Fruit fly (Drosophila melanogaster) whole organism, embryonic: Measurements from ENCODE around the gene dysc.
A peak's percentile ranks its signal among the peaks of the same experiment; 100 is the strongest.

Experiments
- Asciz ChIP-seq: fragments of 200-800 bp; sonication (Bioruptor generic); optimal IDR thresholded peaks from 2 replicates; lab custom pipeline; 2017; ENCODE audit warnings: missing biosample characterization, mild to moderate bottlenecking, missing genetic modification characterization, missing genetic modification reagents
- Atf-2 ChIP-seq: fragments of 200-800 bp; sonication (Bioruptor generic); optimal IDR thresholded peaks from 2 replicates; lab custom pipeline; 2016; ENCODE audit warnings: missing biosample characterization, missing genetic modification characterization
- CG11093 ChIP-seq: fragments of 200-800 bp; sonication (Bioruptor generic); IDR thresholded peaks from 3 replicates; pipeline ENCODE4 v1.3.6; 2022; ENCODE audit warnings: missing biosample characterization, missing genetic modification characterization
- CG11695 ChIP-seq: fragments of 200-800 bp; sonication (Bioruptor generic); IDR thresholded peaks from 3 replicates; pipeline ENCODE4 v1.3.6; 2022; ENCODE audit warnings: missing biosample characterization, missing genetic modification characterization
- CG11696 ChIP-seq: fragments of 200-800 bp; sonication (Bioruptor generic); IDR thresholded peaks from 2 replicates; pipeline ENCODE4 v1.3.6; 2022; ENCODE audit warnings: missing biosample characterization, missing genetic modification characterization
- CG12071 ChIP-seq: fragments of 200-800 bp; sonication (Bioruptor generic); optimal IDR thresholded peaks from 3 replicates; lab custom pipeline; 2018; ENCODE audit warnings: missing biosample characterization, mild to moderate bottlenecking, missing genetic modification characterization
- CG12236 ChIP-seq: fragments of 200-800 bp; sonication (Bioruptor generic); optimal IDR thresholded peaks from 2 replicates; lab custom pipeline; 2016; ENCODE audit warnings: missing biosample characterization, missing genetic modification characterization
- CG12391 ChIP-seq: fragments of 200-800 bp; sonication (Bioruptor generic); optimal IDR thresholded peaks from 3 replicates; lab custom pipeline; 2018; ENCODE audit warnings: missing biosample characterization, mild to moderate bottlenecking, missing genetic modification characterization, moderate library complexity
- CG12942 ChIP-seq: fragments of 200-800 bp; sonication (Bioruptor generic); optimal IDR thresholded peaks from 3 replicates; lab custom pipeline; 2016; ENCODE audit warnings: missing biosample characterization, missing genetic modification characterization
- CG13775 ChIP-seq: fragments of 200-800 bp; sonication (Bioruptor generic); optimal IDR thresholded peaks from 3 replicates; lab custom pipeline; 2017; ENCODE audit warnings: missing biosample characterization, mild to moderate bottlenecking, missing genetic modification characterization
- CG15479 ChIP-seq: fragments of 200-800 bp; sonication (Bioruptor generic); optimal IDR thresholded peaks from 3 replicates; lab custom pipeline; 2019; ENCODE audit warnings: missing biosample characterization, mild to moderate bottlenecking, missing genetic modification characterization, moderate library complexity
- CG15601 ChIP-seq: fragments of 200-800 bp; sonication (Bioruptor generic); optimal IDR thresholded peaks from 3 replicates; lab custom pipeline; 2019; ENCODE audit warnings: missing biosample characterization, mild to moderate bottlenecking, missing genetic modification characterization, moderate library complexity
- CG15696 ChIP-seq: fragments of 200-800 bp; sonication (Bioruptor generic); optimal IDR thresholded peaks from 2 replicates; lab custom pipeline; 2019; ENCODE audit warnings: missing biosample characterization, mild to moderate bottlenecking, missing genetic modification characterization, moderate library complexity
- CG16779 ChIP-seq: fragments of 200-800 bp; sonication (Bioruptor generic); IDR thresholded peaks from 2 replicates; pipeline ENCODE4 v1.3.6; 2022; ENCODE audit warnings: missing biosample characterization, missing genetic modification characterization
- CG17186 ChIP-seq: fragments of 200-800 bp; sonication (Bioruptor generic); optimal IDR thresholded peaks from 3 replicates; lab custom pipeline; 2017; ENCODE audit warnings: missing biosample characterization, missing genetic modification reagents, missing genetic modification characterization
- CG17912 ChIP-seq: fragments of 200-800 bp; sonication (Bioruptor generic); optimal IDR thresholded peaks from 2 replicates; lab custom pipeline; 2018; ENCODE audit warnings: missing biosample characterization, mild to moderate bottlenecking, missing genetic modification characterization
- CG18619 ChIP-seq: fragments of 200-800 bp; sonication (Bioruptor generic); optimal IDR thresholded peaks from 3 replicates; lab custom pipeline; 2017; ENCODE audit warnings: missing biosample characterization, mild to moderate bottlenecking, missing genetic modification characterization
- CG2875 ChIP-seq: fragments of 200-800 bp; sonication (Bioruptor generic); optimal IDR thresholded peaks from 2 replicates; lab custom pipeline; 2017; ENCODE audit warnings: missing biosample characterization, mild to moderate bottlenecking, missing genetic modification characterization, missing genetic modification reagents
- CG4360 ChIP-seq: fragments of 200-800 bp; sonication (Bioruptor generic); IDR thresholded peaks from 2 replicates; pipeline ENCODE4 v1.3.6; 2022; ENCODE audit warnings: missing biosample characterization, missing genetic modification characterization
- CG6765 ChIP-seq: fragments of 200-800 bp; sonication (Bioruptor generic); optimal IDR thresholded peaks from 3 replicates; lab custom pipeline; 2017; ENCODE audit warnings: missing biosample characterization, mild to moderate bottlenecking, missing genetic modification characterization
- CG6854 ChIP-seq: fragments of 200-800 bp; sonication (Bioruptor generic); optimal IDR thresholded peaks from 3 replicates; lab custom pipeline; 2017; ENCODE audit warnings: missing biosample characterization, mild to moderate bottlenecking, missing genetic modification characterization
- CG7839 ChIP-seq: fragments of 200-800 bp; sonication (Bioruptor generic); optimal IDR thresholded peaks from 3 replicates; lab custom pipeline; 2018; ENCODE audit warnings: missing biosample characterization, mild to moderate bottlenecking, missing genetic modification characterization, moderate library complexity
- CG7987 ChIP-seq: fragments of 200-800 bp; sonication (Bioruptor generic); optimal IDR thresholded peaks from 2 replicates; lab custom pipeline; 2018; ENCODE audit warnings: missing biosample characterization, mild to moderate bottlenecking, missing genetic modification characterization, moderate library complexity
- CG8359 ChIP-seq: fragments of 200-800 bp; sonication (Bioruptor generic); optimal IDR thresholded peaks from 2 replicates; lab custom pipeline; 2017; ENCODE audit warnings: missing biosample characterization, mild to moderate bottlenecking, missing genetic modification characterization, borderline replicate concordance
- CG9932 ChIP-seq: fragments of 200-800 bp; sonication (Bioruptor generic); IDR thresholded peaks from 2 replicates; pipeline ENCODE4 v1.3.6; 2022; ENCODE audit warnings: missing biosample characterization, missing genetic modification characterization
- CTCF ChIP-seq: fragments of 200-800 bp; sonication (Bioruptor generic); optimal IDR thresholded peaks from 2 replicates; lab custom pipeline; 2017; ENCODE audit warnings: missing biosample characterization, mild to moderate bottlenecking, missing genetic modification characterization, moderate library complexity
- Dip2 ChIP-seq: fragments of 200-800 bp; sonication (Bioruptor generic); IDR thresholded peaks from 2 replicates; pipeline ENCODE4 v1.3.6; 2022; ENCODE audit warnings: missing biosample characterization, missing genetic modification characterization
- Drgx ChIP-seq: fragments of 200-800 bp; sonication (Bioruptor generic); IDR thresholded peaks from 2 replicates; pipeline ENCODE4 v1.3.6; 2022; ENCODE audit warnings: missing biosample characterization, missing genetic modification characterization
- HmgZ ChIP-seq: fragments of 200-800 bp; sonication (Bioruptor generic); optimal IDR thresholded peaks from 2 replicates; lab custom pipeline; 2018; ENCODE audit warnings: missing biosample characterization, mild to moderate bottlenecking, missing genetic modification characterization
- Hr39 ChIP-seq: fragments of >200 bp; optimal IDR thresholded peaks from 2 replicates; lab custom pipeline; 2017
- NfI ChIP-seq: fragments of 200-800 bp; sonication (Bioruptor generic); optimal IDR thresholded peaks from 3 replicates; lab custom pipeline; 2018; ENCODE audit warnings: missing biosample characterization, mild to moderate bottlenecking, missing genetic modification characterization, moderate library complexity
- Sin3A ChIP-seq: fragments of >200 bp; optimal IDR thresholded peaks from 2 replicates; lab custom pipeline; 2018
- Taf1 ChIP-seq: fragments of 200-800 bp; sonication (Bioruptor generic); IDR thresholded peaks from 2 replicates; pipeline ENCODE4 v1.3.6; 2022; ENCODE audit warnings: missing biosample characterization, missing genetic modification characterization
- YL-1 ChIP-seq: fragments of 200-800 bp; sonication (Bioruptor generic); optimal IDR thresholded peaks from 3 replicates; lab custom pipeline; 2017; ENCODE audit warnings: missing biosample characterization, mild to moderate bottlenecking, missing genetic modification characterization
- az2 ChIP-seq: fragments of 200-800 bp; sonication (Bioruptor generic); optimal IDR thresholded peaks from 3 replicates; lab custom pipeline; 2016; ENCODE audit warnings: missing biosample characterization, missing genetic modification characterization
- cato ChIP-seq: fragments of 200-800 bp; sonication (Bioruptor generic); optimal IDR thresholded peaks from 2 replicates; lab custom pipeline; 2016; ENCODE audit warnings: missing biosample characterization, missing genetic modification characterization, borderline replicate concordance
- chinmo ChIP-seq: fragments of 200-800 bp; sonication (Bioruptor generic); IDR thresholded peaks from 4 replicates; pipeline ENCODE4 v1.3.6; 2022; ENCODE audit warnings: missing biosample characterization, missing genetic modification characterization; ENCODE audit not compliant: partially characterized antibody
- crp ChIP-seq, 2 experiments: fragments of 200-800 bp; sonication (Bioruptor generic); optimal IDR thresholded peaks; 2 replicates in 1 of 2; 3 replicates in 1 of 2; lab custom pipeline; 2017; ENCODE audit warnings: missing biosample characterization in 2 of 2, missing genetic modification characterization in 2 of 2, mild to moderate bottlenecking in 1 of 2, moderate library complexity in 1 of 2
- emc ChIP-seq: fragments of 200-800 bp; sonication (Bioruptor generic); optimal IDR thresholded peaks from 2 replicates; lab custom pipeline; 2016; ENCODE audit warnings: missing biosample characterization, missing genetic modification characterization
- esg ChIP-seq: fragments of 200-800 bp; sonication (Bioruptor generic); conservative IDR thresholded peaks from 2 replicates; pipeline ENCODE4 v1.3.6; 2022; ENCODE audit warnings: missing biosample characterization, missing genetic modification characterization
- ewg ChIP-seq: fragments of 200-800 bp; sonication (Bioruptor generic); optimal IDR thresholded peaks from 3 replicates; lab custom pipeline; 2017; ENCODE audit warnings: mild to moderate bottlenecking, missing biosample characterization, missing genetic modification reagents, missing genetic modification characterization
- fu2 ChIP-seq: fragments of 200-800 bp; sonication (Bioruptor generic); optimal IDR thresholded peaks from 2 replicates; lab custom pipeline; 2016; ENCODE audit warnings: missing biosample characterization, missing genetic modification characterization
- gcm2 ChIP-seq: fragments of 200-800 bp; sonication (Bioruptor generic); optimal IDR thresholded peaks from 2 replicates; lab custom pipeline; 2016; ENCODE audit warnings: missing biosample characterization, missing genetic modification characterization
- grau ChIP-seq: fragments of 200-800 bp; optimal IDR thresholded peaks from 3 replicates; lab custom pipeline; 2019; ENCODE audit warnings: missing biosample characterization, mild to moderate bottlenecking, missing genetic modification characterization, moderate library complexity
- hb ChIP-seq: fragments of 200-800 bp; sonication (Bioruptor generic); IDR thresholded peaks from 3 replicates; pipeline ENCODE4 v1.3.6; 2022; ENCODE audit warnings: missing biosample characterization, missing genetic modification characterization; ENCODE audit not compliant: partially characterized antibody
- ind ChIP-seq: fragments of 200-800 bp; sonication (Bioruptor generic); optimal IDR thresholded peaks from 3 replicates; lab custom pipeline; 2016; ENCODE audit warnings: missing biosample characterization, missing genetic modification characterization
- onecut ChIP-seq: fragments of 200-800 bp; sonication (Bioruptor generic); IDR thresholded peaks from 2 replicates; pipeline ENCODE4 v1.3.6; 2022; ENCODE audit warnings: missing biosample characterization, missing genetic modification characterization
- pnt ChIP-seq: fragments of 200-800 bp; sonication (Bioruptor generic); optimal IDR thresholded peaks from 3 replicates; lab custom pipeline; 2016; ENCODE audit warnings: missing biosample characterization, missing genetic modification characterization
- pum ChIP-seq: fragments of 200-800 bp; sonication (Bioruptor generic); optimal IDR thresholded peaks from 2 replicates; lab custom pipeline; 2016; ENCODE audit warnings: missing biosample characterization, missing genetic modification characterization
- schlank ChIP-seq: fragments of 200-800 bp; sonication (Bioruptor generic); optimal IDR thresholded peaks from 2 replicates; lab custom pipeline; 2018; ENCODE audit warnings: missing biosample characterization, mild to moderate bottlenecking, missing genetic modification characterization
- slou ChIP-seq: fragments of 200-800 bp; sonication (Bioruptor generic); optimal IDR thresholded peaks from 3 replicates; lab custom pipeline; 2016; ENCODE audit warnings: missing biosample characterization, missing genetic modification characterization
- so ChIP-seq: fragments of 200-800 bp; sonication (Bioruptor generic); IDR thresholded peaks from 3 replicates; pipeline ENCODE4 v1.3.6; 2022; ENCODE audit warnings: missing biosample characterization, missing genetic modification characterization
- zen2 ChIP-seq: fragments of 200-800 bp; sonication (Bioruptor generic); IDR thresholded peaks from 3 replicates; pipeline ENCODE4 v1.3.6; 2022; ENCODE audit warnings: missing biosample characterization, missing genetic modification characterization; ENCODE audit not compliant: partially characterized antibody

The dysc gene

DNA sequence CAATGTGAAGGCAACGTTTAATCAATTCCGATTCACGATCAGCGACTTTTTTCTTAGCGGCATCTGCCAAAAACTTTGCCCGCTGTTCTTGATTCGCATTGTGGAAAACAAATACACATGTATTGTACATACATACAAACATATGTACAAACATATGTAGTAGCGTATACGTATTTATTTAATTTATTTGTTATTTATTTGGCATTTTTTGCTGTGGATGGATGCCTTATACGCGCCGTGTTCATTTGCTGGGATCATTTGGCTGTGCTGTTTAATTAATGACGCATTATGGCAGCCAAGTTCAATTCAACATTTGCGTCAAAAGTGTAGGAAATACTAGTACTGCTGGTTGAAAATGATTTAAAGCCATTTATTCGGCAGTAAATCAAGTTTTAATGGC lies 9.7 kb upstream of the dysc start (continued):
- TF ChIP-seq HmgZ (tag; lab: Kevin White, UChicago) = peak; percentile 16
- TF ChIP-seq Taf1 (GFP tag; lab: Robert Waterston, UW) = no peak
- no peak for TF ChIP-seq az2 (GFP tag; lab: Kevin White, UChicago)
- no peak for TF ChIP-seq CG17186 (GFP tag; lab: Kevin White, UChicago)
- TF ChIP-seq CG7987 (GFP tag; lab: Kevin White, UChicago) = no peak
- no peak for TF ChIP-seq Asciz (GFP tag; lab: Kevin White, UChicago)
- no peak for TF ChIP-seq CG9932 (GFP tag; lab: Robert Waterston, UW)
- TF ChIP-seq slou (GFP tag; lab: Kevin White, UChicago) = no peak
- TF ChIP-seq cato (GFP tag; lab: Kevin White, UChicago) = no peak
- TF ChIP-seq CG6854 (GFP tag; lab: Kevin White, UChicago) = peak; percentile 30
- peak; percentile 32 for TF ChIP-seq CG6765 (GFP tag; lab: Kevin White, UChicago)
- TF ChIP-seq CG13775 = no peak
- no peak for TF ChIP-seq crp (GFP tag; optimal IDR thresholded peaks at IDR 0.05; lab: Kevin White, UChicago)
- no peak for TF ChIP-seq onecut
- no peak for TF ChIP-seq chinmo (GFP tag; lab: Robert Waterston, UW)
- TF ChIP-seq CG15696 (tag; lab: Kevin White, UChicago) = no peak
- TF ChIP-seq Atf-2 (GFP tag; lab: Kevin White, UChicago) = no peak
- no peak for TF ChIP-seq ind (GFP tag; lab: Kevin White, UChicago)
- TF ChIP-seq schlank (tag; lab: Kevin White, UChicago) = peak; percentile 34
- TF ChIP-seq emc (GFP tag; lab: Kevin White, UChicago) = no peak
- no peak for TF ChIP-seq hb (GFP tag; lab: Robert Waterston, UW)
- TF ChIP-seq CG15479 (GFP tag; lab: Kevin White, UChicago) = no peak
- TF ChIP-seq CG4360 (GFP tag; lab: Robert Waterston, UW) = no peak
- TF ChIP-seq CTCF (GFP tag; lab: Kevin White, UChicago) = no peak
- no peak for TF ChIP-seq CG17912 (GFP tag; lab: Kevin White, UChicago)
- TF ChIP-seq YL-1 = no peak
- no peak for TF ChIP-seq grau
- no peak for TF ChIP-seq CG18619 (GFP tag; lab: Kevin White, UChicago)
- no peak for TF ChIP-seq CG11696 (GFP tag; lab: Robert Waterston, UW)
- no peak for TF ChIP-seq pnt (GFP tag; lab: Kevin White, UChicago)
- TF ChIP-seq CG11695 = peak; percentile 45; the same call in 1 of the 3 replicates
- TF ChIP-seq CG16779 (GFP tag; lab: Robert Waterston, UW) = no peak
- TF ChIP-seq ewg (GFP tag; lab: Kevin White, UChicago) = no peak
- no peak for TF ChIP-seq pum
- TF ChIP-seq zen2 (GFP tag; lab: Robert Waterston, UW) = no peak
- no peak for TF ChIP-seq Sin3A
- TF ChIP-seq fu2 (GFP tag; lab: Kevin White, UChicago) = no peak
- no peak for TF ChIP-seq CG12391 (tag; lab: Kevin White, UChicago)
- TF ChIP-seq CG15601 (tag; lab: Kevin White, UChicago) = no peak
- TF ChIP-seq Dip2 (GFP tag; lab: Robert Waterston, UW) = no peak
- no peak for TF ChIP-seq CG12236
- no peak for TF ChIP-seq so (GFP tag; lab: Robert Waterston, UW)
- no peak for TF ChIP-seq CG2875 (GFP tag; lab: Kevin White, UChicago)
- no peak for TF ChIP-seq esg
- no peak for TF ChIP-seq Hr39 (lab: Kevin White, UChicago)
- no peak for TF ChIP-seq NfI
- TF ChIP-seq CG12071 (GFP tag; lab: Kevin White, UChicago) = peak; percentile 51
- no peak for TF ChIP-seq CG8359 (GFP tag; lab: Kevin White, UChicago)
- TF ChIP-seq CG12942 (GFP tag; lab: Kevin White, UChicago) = no peak
- no peak for TF ChIP-seq Drgx (GFP tag; lab: Robert Waterston, UW)
- no peak for TF ChIP-seq CG11093 (GFP tag; lab: Robert Waterston, UW)
- TF ChIP-seq CG7839 (tag; lab: Kevin White, UChicago) = no peak
- TF ChIP-seq gcm2 (GFP tag; lab: Kevin White, UChicago) = no peak
